Worm (Caenorhabditis elegans): ENCODE data around the gene Y64H9A.2.

ce11 chrX:5013826-5014225 lies 29.9 kb upstream of the Y64H9A.2 start, which contains the start of gene ZC449.7:
- no peak for TF ChIP-seq snpc-4 (GFP tag; optimal IDR thresholded peaks at IDR 0.05)
- no peak for TF ChIP-seq snpc-4 (tag; optimal IDR thresholded peaks at IDR 0.05)
- TF ChIP-seq unc-62 (GFP tag; optimal IDR thresholded peaks at IDR 0.05): no peak

Data from whole organism, young adult.